Fruit fly (Drosophila melanogaster): ENCODE measurements around the gene CG13473.

CG13473 gene

dm6 chr3L:14755046-14755643, 26.6 kb downstream of the CG13473 start:
- TF ChIP-seq Rel (GFP tag; optimal IDR thresholded peaks at IDR 0.05) (peak; percentile 92), Rel (tag; optimal IDR thresholded peaks at IDR 0.05) (no peak), GATAd (GFP tag; optimal IDR thresholded peaks at IDR 0.05) (no peak), Dif (GFP tag; optimal IDR thresholded peaks at IDR 0.05; ENCODE audit: partially characterized antibody) (peak; percentile 89), br (GFP tag; optimal IDR thresholded peaks at IDR 0.05) (peak; percentile 65), pan (optimal IDR thresholded peaks at IDR 0.05) (no peak), Jra (GFP tag; optimal IDR thresholded peaks at IDR 0.05) (peak; percentile 64), Vsx2 (GFP tag; optimal IDR thresholded peaks at IDR 0.05; ENCODE audit: partially characterized antibody) (peak; percentile 86), Hr83 (GFP tag; optimal IDR thresholded peaks at IDR 0.05; ENCODE audit: poor library complexity, severe bottlenecking) (peak; percentile 66), foxo (GFP tag; optimal IDR thresholded peaks at IDR 0.05) (no peak), fru (GFP tag; optimal IDR thresholded peaks at IDR 0.05) (peak; percentile 59), dl (GFP tag; optimal IDR thresholded peaks at IDR 0.05; ENCODE audit: insufficient read depth in 1 of 2, partially characterized antibody in 2 of 2) (peak; percentile 39 to 83), CG32264 (GFP tag; optimal IDR thresholded peaks at IDR 0.05) (peak; percentile 55), brk (GFP tag; optimal IDR thresholded peaks at IDR 0.05) (peak; percentile 36), Hnf4 (GFP tag; optimal IDR thresholded peaks at IDR 0.05) (peak; percentile 71), CrebA (GFP tag; optimal IDR thresholded peaks at IDR 0.05; ENCODE audit: borderline replicate concordance) (peak; percentile 80), sage (GFP tag; optimal IDR thresholded peaks at IDR 0.05) (no peak), tai (GFP tag; optimal IDR thresholded peaks at IDR 0.05) (no peak), h (GFP tag; optimal IDR thresholded peaks at IDR 0.05) (peak; percentile 77), jim (GFP tag; optimal IDR thresholded peaks at IDR 0.05) (peak; percentile 52)

dm6 chr3L:14755951-14756723, 27.6 kb downstream of the CG13473 start:
- TF ChIP-seq Myc (optimal IDR thresholded peaks at IDR 0.05), result no peak
- peak; percentile 88 for TF ChIP-seq HLH106 (tag; optimal IDR thresholded peaks at IDR 0.05)
- no peak for TF ChIP-seq Abd-B (GFP tag; optimal IDR thresholded peaks at IDR 0.05)
- TF ChIP-seq CG32264 (GFP tag; optimal IDR thresholded peaks at IDR 0.05), result peak; percentile 16
- TF ChIP-seq Hr78 (GFP tag; optimal IDR thresholded peaks at IDR 0.05), result no peak
- TF ChIP-seq brk (GFP tag; optimal IDR thresholded peaks at IDR 0.05), result peak; percentile 53
- peak; percentile 99 for TF ChIP-seq Dif (GFP tag; optimal IDR thresholded peaks at IDR 0.05; ENCODE audit: partially characterized antibody)
- TF ChIP-seq Hnf4 (GFP tag; optimal IDR thresholded peaks at IDR 0.05), result peak; percentile 68
- TF ChIP-seq dl (GFP tag; optimal IDR thresholded peaks at IDR 0.05; ENCODE audit: insufficient read depth in 1 of 2, partially characterized antibody in 2 of 2), result peak; percentile 97 to 98
- no peak for TF ChIP-seq jim (GFP tag; optimal IDR thresholded peaks at IDR 0.05)
- TF ChIP-seq tai (GFP tag; optimal IDR thresholded peaks at IDR 0.05), result peak; percentile 68
- TF ChIP-seq GATAd (GFP tag; optimal IDR thresholded peaks at IDR 0.05), result peak; percentile 12
- TF ChIP-seq Mio (GFP tag; optimal IDR thresholded peaks at IDR 0.05), result peak; percentile 21
- peak; percentile 26 for TF ChIP-seq lola (GFP tag; optimal IDR thresholded peaks at IDR 0.05)
- TF ChIP-seq sv (GFP tag; optimal IDR thresholded peaks at IDR 0.05), result peak; percentile 75
- TF ChIP-seq dsf (GFP tag; optimal IDR thresholded peaks at IDR 0.05; ENCODE audit: borderline replicate concordance), result peak; percentile 50
- TF ChIP-seq Hr83 (GFP tag; optimal IDR thresholded peaks at IDR 0.05; ENCODE audit: poor library complexity, severe bottlenecking), result peak; percentile 78
- TF ChIP-seq br (GFP tag; optimal IDR thresholded peaks at IDR 0.05), result peak; percentile 74
- peak; percentile 84 for TF ChIP-seq dmrt93B (GFP tag; optimal IDR thresholded peaks at IDR 0.05)
- peak; percentile 44 for TF ChIP-seq Dfd (GFP tag; optimal IDR thresholded peaks at IDR 0.05)
- TF ChIP-seq psq (GFP tag; optimal IDR thresholded peaks at IDR 0.05), result peak; percentile 75
- peak; percentile 97 for TF ChIP-seq Vsx2 (GFP tag; optimal IDR thresholded peaks at IDR 0.05; ENCODE audit: partially characterized antibody)
- no peak for TF ChIP-seq Jra (GFP tag; optimal IDR thresholded peaks at IDR 0.05)
- TF ChIP-seq h (GFP tag; optimal IDR thresholded peaks at IDR 0.05), result peak; percentile 89
- no peak for TF ChIP-seq pan (optimal IDR thresholded peaks at IDR 0.05)
- TF ChIP-seq CrebA (GFP tag; optimal IDR thresholded peaks at IDR 0.05; ENCODE audit: borderline replicate concordance), result peak; percentile 88
- peak; percentile 84 for TF ChIP-seq fru (GFP tag; optimal IDR thresholded peaks at IDR 0.05)
- peak; percentile 81 for TF ChIP-seq rgr (GFP tag; optimal IDR thresholded peaks at IDR 0.05)
- peak; percentile 88 for TF ChIP-seq ey (GFP tag; optimal IDR thresholded peaks at IDR 0.05)
- TF ChIP-seq foxo (GFP tag; optimal IDR thresholded peaks at IDR 0.05), result peak; percentile 29 to 88
- TF ChIP-seq Rel (GFP tag; optimal IDR thresholded peaks at IDR 0.05), result peak; percentile 63
- peak; percentile 39 for TF ChIP-seq Rel (tag; optimal IDR thresholded peaks at IDR 0.05)
- TF ChIP-seq usp (GFP tag; optimal IDR thresholded peaks at IDR 0.05), result no peak
- TF ChIP-seq Sp1 (GFP tag; optimal IDR thresholded peaks at IDR 0.05), result peak; percentile 85
- TF ChIP-seq CG9705 (GFP tag; optimal IDR thresholded peaks at IDR 0.05), result peak; percentile 76
- no peak for TF ChIP-seq sage (GFP tag; optimal IDR thresholded peaks at IDR 0.05)
- TF ChIP-seq woc (GFP tag; optimal IDR thresholded peaks at IDR 0.05), result peak; percentile 80
- TF ChIP-seq N (GFP tag; optimal IDR thresholded peaks at IDR 0.05), result no peak
- TF ChIP-seq OdsH (GFP tag; optimal IDR thresholded peaks at IDR 0.05), result peak; percentile 84

Measured in whole organism, wandering third instar larva.